Worm (Caenorhabditis elegans) whole organism, L2 larva: ENCODE data around the gene eif-3.G.

ENCODE experiments used
- gmeb-1 ChIP-seq: fragments of 150-350 bp; optimal IDR thresholded peaks from 2 replicates; lab custom pipeline; 2014; ENCODE audit warnings: missing biosample characterization, missing genetic modification characterization
- nhr-12 ChIP-seq: fragments of 150-350 bp; optimal IDR thresholded peaks from 2 replicates; lab custom pipeline; 2014; ENCODE audit warnings: missing biosample characterization, missing genetic modification characterization
- unc-62 ChIP-seq: fragments of 150-350 bp; optimal IDR thresholded peaks from 2 replicates; lab custom pipeline; 2014; ENCODE audit warnings: missing biosample characterization, missing genetic modification reagents, missing genetic modification characterization

- TF ChIP-seq unc-62: no peak
- TF ChIP-seq gmeb-1 (tag; lab: Kevin White, UChicago): no peak
- no peak for TF ChIP-seq nhr-12
Observed at ce11 chrII:8412061-8412721, 30.4 kb upstream of the eif-3.G start, which contains the start of gene efl-3.
